Worm (Caenorhabditis elegans) whole organism, L3 larva: ENCODE data around the gene endu-2.

Experiments
- ceh-9 ChIP-seq: sonication (generic microtip); optimal IDR thresholded peaks from 2 replicates; lab custom pipeline; 2018; ENCODE audit warnings: missing biosample characterization, missing genetic modification characterization
- elt-2 ChIP-seq: sonication (generic microtip); optimal IDR thresholded peaks from 2 replicates; lab custom pipeline; 2016; ENCODE audit warnings: missing genetic modification reagents, mild to moderate bottlenecking, missing genetic modification characterization, missing compliant biosample characterization
- fkh-10 ChIP-seq: sonication (generic microtip); optimal IDR thresholded peaks from 2 replicates; lab custom pipeline; 2017; ENCODE audit warnings: missing biosample characterization, missing genetic modification reagents, missing genetic modification characterization
- mdl-1 ChIP-seq: fragments of 150-350 bp; optimal IDR thresholded peaks from 2 replicates; lab custom pipeline; 2014; ENCODE audit warnings: missing biosample characterization, missing genetic modification characterization
- pha-4 ChIP-seq: fragments of 150-350 bp; optimal IDR thresholded peaks from 2 replicates; lab custom pipeline; 2014; ENCODE audit warnings: missing biosample characterization, missing genetic modification reagents, missing genetic modification characterization
- unc-39 ChIP-seq: sonication (generic microtip); optimal IDR thresholded peaks from 4 replicates; lab custom pipeline; 2017; ENCODE audit warnings: missing biosample characterization, missing genetic modification characterization

DNA sequence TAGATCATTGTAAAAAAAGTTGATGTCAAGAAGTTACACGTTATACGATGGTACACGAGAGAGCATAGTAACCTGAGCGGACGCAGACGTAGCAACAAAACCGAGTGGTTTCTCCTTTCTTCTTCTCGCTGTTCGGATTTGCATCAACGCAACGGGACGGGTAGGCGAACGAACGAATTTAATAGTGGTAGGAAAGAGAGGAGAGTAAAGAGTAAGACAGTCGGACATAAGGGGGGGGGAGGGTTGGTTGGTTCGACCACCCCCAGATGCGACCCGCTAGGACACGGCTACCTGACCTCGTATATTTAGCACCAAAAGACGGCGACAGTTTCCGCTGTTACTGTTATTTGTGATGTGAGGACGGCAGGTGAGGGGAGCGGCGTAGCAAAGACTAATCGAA is 40.9 kb upstream of the endu-2 start:
- TF ChIP-seq elt-2 (tag; lab: Kevin White, UChicago) (no peak), unc-39 (tag; lab: Kevin White, UChicago) (no peak), fkh-10 (no peak), ceh-9 (no peak), mdl-1 (tag; lab: Kevin White, UChicago) (no peak), pha-4 (tag; lab: Kevin White, UChicago) (no peak)
